Worm (Caenorhabditis elegans): ENCODE results near the gene F59B1.6.

- no peak for TF ChIP-seq F13C5.2 (tag; optimal IDR thresholded peaks at IDR 0.05)
- TF ChIP-seq hmbx-1 (tag; optimal IDR thresholded peaks at IDR 0.05), result no peak
- no peak for TF ChIP-seq B0310.2 (tag; optimal IDR thresholded peaks at IDR 0.05)
- TF ChIP-seq tra-4 (tag; optimal IDR thresholded peaks at IDR 0.05), result no peak
- no peak for TF ChIP-seq tbx-11 (GFP tag; IDR thresholded peaks at IDR 0.05)
- no peak for TF ChIP-seq tbx-37 (GFP tag; conservative IDR thresholded peaks at IDR 0.05)
- no peak for TF ChIP-seq scrt-1 (GFP tag; IDR thresholded peaks at IDR 0.05)
Observed at ce11 chrV:3616844-3617243, 14.6 kb downstream of the F59B1.6 start.

Measured in whole organism, early embryonic.